Worm (Caenorhabditis elegans) whole organism, L4 larva: Measurements from ENCODE around the gene K10B3.5.

ENCODE experiments used
- D1046.2 ChIP-seq: fragments of 200-800 bp; sonication (Bioruptor generic); IDR thresholded peaks from 2 replicates; pipeline ENCODE4 v1.3.6; 2022; ENCODE audit warnings: missing genetic modification characterization, missing compliant biosample characterization
- F37D6.2 ChIP-seq: sonication (generic microtip); optimal IDR thresholded peaks from 2 replicates; lab custom pipeline; 2016; ENCODE audit warnings: mild to moderate bottlenecking, missing genetic modification characterization, missing compliant biosample characterization
- T26A8.4 ChIP-seq: fragments of 200-800 bp; sonication (Bioruptor generic); IDR thresholded peaks from 2 replicates; pipeline ENCODE4 v1.3.6; 2022; ENCODE audit warnings: missing genetic modification characterization, missing compliant biosample characterization
- Y75B8A.6 ChIP-seq: fragments of 200-800 bp; sonication (Bioruptor generic); IDR thresholded peaks from 2 replicates; pipeline ENCODE4 v1.3.6; 2022; ENCODE audit warnings: missing genetic modification reagents, missing genetic modification characterization, missing compliant biosample characterization
- aly-2 ChIP-seq: sonication (generic microtip); optimal IDR thresholded peaks from 2 replicates; lab custom pipeline; 2018; ENCODE audit warnings: missing biosample characterization, missing genetic modification characterization
- ama-1 ChIP-seq: fragments of 150-350 bp; optimal IDR thresholded peaks from 2 replicates; lab custom pipeline; 2014; ENCODE audit warnings: inconsistent platforms, mixed read lengths
- ceh-20 ChIP-seq: fragments of 200-800 bp; sonication (Bioruptor generic); IDR thresholded peaks from 2 replicates; pipeline ENCODE4 v1.3.6; 2022; ENCODE audit warnings: missing genetic modification reagents, missing genetic modification characterization, missing compliant biosample characterization
- ceh-32 ChIP-seq: sonication (generic microtip); optimal IDR thresholded peaks from 2 replicates; lab custom pipeline; 2016; ENCODE audit warnings: mild to moderate bottlenecking, missing genetic modification characterization, missing compliant biosample characterization; ENCODE audit not compliant: poor library complexity
- ceh-62 ChIP-seq: sonication (generic microtip); optimal IDR thresholded peaks from 2 replicates; lab custom pipeline; 2017; ENCODE audit warnings: missing biosample characterization, missing genetic modification characterization
- ctbp-1 ChIP-seq: fragments of 200-800 bp; sonication (Bioruptor generic); IDR thresholded peaks from 2 replicates; pipeline ENCODE4 v1.3.6; 2022; ENCODE audit warnings: missing genetic modification reagents, missing genetic modification characterization, missing compliant biosample characterization
- daf-12 ChIP-seq: fragments of 150-350 bp; optimal IDR thresholded peaks from 2 replicates; lab custom pipeline; 2014; ENCODE audit warnings: missing biosample characterization, missing genetic modification reagents, missing genetic modification characterization
- daf-16 ChIP-seq, 3 experiments: sonication (generic microtip); optimal IDR thresholded peaks; 2 replicates each; lab custom pipeline; 2016 to 2017; ENCODE audit warnings: missing genetic modification characterization in 3 of 3, missing genetic modification reagents in 3 of 3, mild to moderate bottlenecking in 2 of 3, missing compliant biosample characterization in 2 of 3, missing biosample characterization in 1 of 3, moderate library complexity in 1 of 3
- daf-8 ChIP-seq: fragments of 200-800 bp; sonication (Bioruptor generic); IDR thresholded peaks from 2 replicates; pipeline ENCODE4 v1.3.6; 2022; ENCODE audit warnings: missing genetic modification characterization, missing compliant biosample characterization
- dmd-6 ChIP-seq: fragments of 200-800 bp; sonication (Bioruptor generic); IDR thresholded peaks from 2 replicates; pipeline ENCODE4 v1.3.6; 2022; ENCODE audit warnings: missing genetic modification reagents, missing genetic modification characterization, missing compliant biosample characterization
- dmd-8 ChIP-seq: fragments of 200-800 bp; sonication (Bioruptor generic); IDR thresholded peaks from 2 replicates; pipeline ENCODE4 v1.3.6; 2022; ENCODE audit warnings: missing genetic modification characterization, missing compliant biosample characterization
- dve-1 ChIP-seq: sonication (generic microtip); optimal IDR thresholded peaks from 2 replicates; lab custom pipeline; 2017; ENCODE audit warnings: antibody characterized with exemption, mild to moderate bottlenecking, missing genetic modification characterization, missing compliant biosample characterization; ENCODE audit not compliant: insufficient read depth
- fos-1 ChIP-seq: fragments of 150-350 bp; optimal IDR thresholded peaks from 2 replicates; lab custom pipeline; 2014; ENCODE audit warnings: missing biosample characterization, missing genetic modification characterization
- gei-8 ChIP-seq: fragments of 200-800 bp; sonication (Bioruptor generic); optimal IDR thresholded peaks from 2 replicates; lab custom pipeline; 2018; ENCODE audit warnings: mild to moderate bottlenecking, missing genetic modification characterization, missing compliant biosample characterization
- hif-1 ChIP-seq, 2 experiments: sonication (generic microtip); optimal IDR thresholded peaks; 2 replicates each; lab custom pipeline; 2016 to 2017; ENCODE audit warnings: missing compliant biosample characterization in 2 of 2, missing genetic modification characterization in 2 of 2, missing genetic modification reagents in 2 of 2, missing genotype in 2 of 2, mild to moderate bottlenecking in 1 of 2
- hlh-11 ChIP-seq: fragments of 200-800 bp; sonication (Bioruptor generic); optimal IDR thresholded peaks from 2 replicates; lab custom pipeline; 2018; ENCODE audit warnings: mild to moderate bottlenecking, missing genetic modification characterization, missing compliant biosample characterization
- hlh-30 ChIP-seq: sonication (generic microtip); optimal IDR thresholded peaks from 2 replicates; lab custom pipeline; 2017; ENCODE audit warnings: antibody characterized with exemption, mild to moderate bottlenecking, missing genetic modification characterization, missing compliant biosample characterization; ENCODE audit not compliant: insufficient read depth
- hmg-1.1 ChIP-seq: fragments of 200-800 bp; sonication (Bioruptor generic); IDR thresholded peaks from 2 replicates; pipeline ENCODE4 v1.3.6; 2022; ENCODE audit warnings: missing genetic modification reagents, missing genetic modification characterization, missing compliant biosample characterization
- jun-1 ChIP-seq: fragments of 150-350 bp; optimal IDR thresholded peaks from 2 replicates; lab custom pipeline; 2014; ENCODE audit warnings: missing biosample characterization, missing genetic modification reagents, missing genetic modification characterization
- lim-7 ChIP-seq: fragments of 200-800 bp; sonication (Bioruptor generic); IDR thresholded peaks from 2 replicates; pipeline ENCODE4 v1.3.6; 2022; ENCODE audit warnings: missing genetic modification characterization, missing compliant biosample characterization
- lin-29 ChIP-seq: fragments of 200-800 bp; sonication (Bioruptor generic); IDR thresholded peaks from 2 replicates; pipeline ENCODE4 v1.3.6; 2022; ENCODE audit warnings: missing genetic modification reagents, missing genetic modification characterization, missing compliant biosample characterization
- lin-38 ChIP-seq: fragments of 200-800 bp; sonication (Bioruptor generic); IDR thresholded peaks from 2 replicates; pipeline ENCODE4 v1.3.6; 2022; ENCODE audit warnings: missing genetic modification reagents, missing genetic modification characterization, missing compliant biosample characterization
- lsy-2 ChIP-seq, 2 experiments: fragments of 150-350 bp in 1 of 2; sonication (generic microtip) in 1 of 2; optimal IDR thresholded peaks; 2 replicates each; lab custom pipeline; 2014 to 2017; ENCODE audit warnings: missing biosample characterization in 2 of 2, missing genetic modification characterization in 2 of 2
- mdl-1 ChIP-seq, 2 experiments: fragments of 150-350 bp in 1 of 2; sonication (generic microtip) in 1 of 2; optimal IDR thresholded peaks; 2 replicates each; lab custom pipeline; 2014 to 2017; ENCODE audit warnings: missing biosample characterization in 2 of 2, missing genetic modification characterization in 2 of 2
- mep-1 ChIP-seq: fragments of 150-350 bp; sonication (generic microtip); optimal IDR thresholded peaks from 3 replicates; lab custom pipeline; 2014; ENCODE audit warnings: missing biosample characterization, missing genetic modification characterization
- mxl-2 ChIP-seq: fragments of 200-800 bp; sonication (Bioruptor generic); conservative IDR thresholded peaks from 2 replicates; pipeline ENCODE4 v1.3.6; 2022; ENCODE audit warnings: missing genetic modification reagents, missing genetic modification characterization, missing compliant biosample characterization
- nhr-10 ChIP-seq: fragments of 150-350 bp; optimal IDR thresholded peaks from 2 replicates; lab custom pipeline; 2014; ENCODE audit warnings: missing biosample characterization, missing genetic modification characterization
- nhr-11 ChIP-seq: fragments of 150-350 bp; optimal IDR thresholded peaks from 2 replicates; lab custom pipeline; 2014; ENCODE audit warnings: missing biosample characterization, missing genetic modification characterization
- nhr-111 ChIP-seq: fragments of 200-800 bp; sonication (Bioruptor generic); optimal IDR thresholded peaks from 2 replicates; lab custom pipeline; 2018; ENCODE audit warnings: mild to moderate bottlenecking, missing genetic modification characterization, missing compliant biosample characterization
- nhr-25 ChIP-seq: sonication (generic microtip); optimal IDR thresholded peaks from 2 replicates; lab custom pipeline; 2017; ENCODE audit warnings: missing genetic modification characterization, mild to moderate bottlenecking, missing compliant biosample characterization, antibody characterized with exemption, moderate library complexity, borderline replicate concordance; ENCODE audit not compliant: insufficient read depth
- nhr-28 ChIP-seq: fragments of 150-350 bp; optimal IDR thresholded peaks from 2 replicates; lab custom pipeline; 2014; ENCODE audit warnings: missing biosample characterization, missing genetic modification characterization
- nhr-41 ChIP-seq: fragments of 200-800 bp; sonication (Bioruptor generic); IDR thresholded peaks from 2 replicates; pipeline ENCODE4 v1.3.6; 2022; ENCODE audit warnings: missing genetic modification reagents, missing genetic modification characterization, missing compliant biosample characterization
- nhr-6 ChIP-seq: fragments of 150-350 bp; optimal IDR thresholded peaks from 2 replicates; lab custom pipeline; 2014; ENCODE audit warnings: missing biosample characterization, missing genetic modification characterization
- nhr-77 ChIP-seq: fragments of 150-350 bp; optimal IDR thresholded peaks from 2 replicates; lab custom pipeline; 2014; ENCODE audit warnings: missing biosample characterization, missing genetic modification characterization
- pha-4 ChIP-seq, 2 experiments: fragments of 150-350 bp in 1 of 2; fragments of 200-800 bp in 1 of 2; sonication (Bioruptor generic) in 1 of 2; IDR thresholded peaks in 1 of 2; optimal IDR thresholded peaks in 1 of 2; 2 replicates each; pipeline versions ENCODE4 v1.3.6 to Lab custom; 2014 to 2022; ENCODE audit warnings: missing genetic modification characterization in 2 of 2, missing genetic modification reagents in 2 of 2, missing biosample characterization in 1 of 2, missing compliant biosample characterization in 1 of 2
- rbr-2 ChIP-seq: sonication (generic microtip); optimal IDR thresholded peaks from 2 replicates; lab custom pipeline; 2016; ENCODE audit warnings: missing genotype, missing genetic modification characterization, missing compliant biosample characterization
- snpc-1.2 ChIP-seq: fragments of 200-800 bp; sonication (Bioruptor generic); IDR thresholded peaks from 2 replicates; pipeline ENCODE4 v1.3.6; 2022; ENCODE audit warnings: missing genetic modification reagents, missing genetic modification characterization, missing compliant biosample characterization
- spr-1 ChIP-seq: sonication (generic microtip); optimal IDR thresholded peaks from 2 replicates; lab custom pipeline; 2016; ENCODE audit warnings: mild to moderate bottlenecking, missing genetic modification characterization, missing compliant biosample characterization
- tag-97 ChIP-seq: fragments of 200-800 bp; sonication (Bioruptor generic); IDR thresholded peaks from 2 replicates; pipeline ENCODE4 v1.3.6; 2022; ENCODE audit warnings: missing genetic modification characterization, missing compliant biosample characterization
- tra-1 ChIP-seq: fragments of 200-800 bp; sonication (Bioruptor generic); IDR thresholded peaks from 2 replicates; pipeline ENCODE4 v1.3.6; 2022; ENCODE audit warnings: missing genetic modification reagents, missing genetic modification characterization, missing compliant biosample characterization
- unc-62 ChIP-seq, 3 experiments: fragments of 150-350 bp in 1 of 3; sonication (generic microtip); optimal IDR thresholded peaks in 2 of 3; peaks in 1 of 3; 1 replicate in 1 of 3; 2 replicates in 2 of 3; lab custom pipeline; 2014 to 2017; ENCODE audit warnings: missing biosample characterization in 3 of 3, missing genetic modification characterization in 3 of 3, missing genetic modification reagents in 3 of 3, missing genotype in 1 of 3
- vab-7 ChIP-seq: fragments of 200-800 bp; sonication (Bioruptor generic); IDR thresholded peaks from 2 replicates; pipeline ENCODE4 v1.3.6; 2022; ENCODE audit warnings: missing genetic modification reagents, missing genetic modification characterization, missing compliant biosample characterization
- zag-1 ChIP-seq: fragments of 150-350 bp; optimal IDR thresholded peaks from 2 replicates; lab custom pipeline; 2014; ENCODE audit warnings: missing biosample characterization, missing genetic modification characterization
- zfp-3 ChIP-seq: fragments of 200-800 bp; sonication (Bioruptor generic); conservative IDR thresholded peaks from 2 replicates; pipeline ENCODE4 v1.3.6; 2022; ENCODE audit warnings: missing genetic modification reagents, missing genetic modification characterization, missing compliant biosample characterization

K10B3.5 gene

ce11 chrX:3102165-3102564, 4.1 kb downstream of the K10B3.5 start, which contains the start of gene ztf-13 (continued):
- TF ChIP-seq rbr-2 (tag; lab: Kevin White, UChicago) (no peak), hlh-30 (tag; lab: Kevin White, UChicago) (peak; percentile 89), nhr-25 (tag; lab: Kevin White, UChicago) (no peak), dmd-6 (peak; percentile 50), nhr-6 (tag; lab: Kevin White, UChicago) (peak; percentile 75), aly-2 (tag; lab: Kevin White, UChicago) (no peak), zag-1 (no peak), lsy-2 (tag; optimal IDR thresholded peaks at IDR 0.05; lab: Kevin White, UChicago) (peak in 1 of 2 experiments; percentile 12), nhr-111 (GFP tag; lab: Kevin White, UChicago) (no peak), ceh-32 (no peak), vab-7 (no peak), daf-16 (GFP tag; optimal IDR thresholded peaks at IDR 0.05; lab: Kevin White, UChicago) (no peak), daf-16 (tag; optimal IDR thresholded peaks at IDR 0.05; lab: Kevin White, UChicago) (peak; percentile 99), lin-38 (0 out of 2 replicates have a peak, but pooled peaks have one; percentile 12), lin-29 (GFP tag; lab: Robert Waterston, UW) (no peak), pha-4 (GFP tag; IDR thresholded peaks at IDR 0.05; lab: Robert Waterston, UW) (no peak), pha-4 (tag; optimal IDR thresholded peaks at IDR 0.05; lab: Kevin White, UChicago) (no peak), jun-1 (tag; lab: Kevin White, UChicago) (no peak), daf-12 (tag; lab: Kevin White, UChicago) (no peak), nhr-10 (no peak), dmd-8 (no peak), gei-8 (no peak), hmg-1.1 (GFP tag; lab: Robert Waterston, UW) (no peak), mxl-2 (GFP tag; lab: Robert Waterston, UW) (no peak)
- TF ChIP-seq, all 104 proteins: peak for 19

DNA sequence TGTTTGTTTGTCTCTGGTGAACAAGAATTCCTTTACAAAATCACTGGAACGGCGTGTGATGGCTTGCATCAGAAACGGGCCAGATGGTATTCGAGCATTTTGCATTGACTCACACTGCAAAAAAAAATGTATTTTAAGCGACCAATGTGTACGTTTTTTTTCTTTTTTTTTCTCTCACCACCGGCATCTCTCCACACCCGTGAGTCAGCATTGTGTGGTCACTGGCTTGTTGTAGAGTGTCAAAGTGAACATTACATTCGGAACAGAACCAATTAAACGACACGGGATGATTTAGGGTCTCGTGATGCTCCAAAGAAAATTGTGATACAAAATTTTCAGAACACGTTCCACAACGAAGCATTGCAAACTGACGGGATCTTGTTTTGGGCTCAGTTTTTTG, 4.7 kb downstream of the K10B3.5 start:
- TF ChIP-seq lsy-2 (tag; optimal IDR thresholded peaks at IDR 0.05; lab: Kevin White, UChicago) (peak in 1 of 2 experiments; percentile 20), nhr-11 (tag; lab: Kevin White, UChicago) (no peak), nhr-77 (no peak), lim-7 (GFP tag; lab: Robert Waterston, UW) (no peak), nhr-41 (GFP tag; lab: Robert Waterston, UW) (no peak), dve-1 (tag; lab: Kevin White, UChicago) (peak; percentile 28), mdl-1 (tag; optimal IDR thresholded peaks at IDR 0.05; lab: Kevin White, UChicago) (no peak), daf-8 (GFP tag; lab: Robert Waterston, UW) (no peak), hlh-30 (tag; lab: Kevin White, UChicago) (peak; percentile 72), T26A8.4 (GFP tag; lab: Robert Waterston, UW) (0 out of 2 replicates have a peak, but pooled peaks have one; percentile 17), ctbp-1 (GFP tag; lab: Robert Waterston, UW) (no peak), tag-97 (GFP tag; lab: Robert Waterston, UW) (no peak), D1046.2 (GFP tag; lab: Robert Waterston, UW) (no peak), pha-4 (GFP tag; IDR thresholded peaks at IDR 0.05; lab: Robert Waterston, UW) (no peak), pha-4 (tag; optimal IDR thresholded peaks at IDR 0.05; lab: Kevin White, UChicago) (peak; percentile 83), gei-8 (no peak), spr-1 (tag; lab: Kevin White, UChicago) (no peak), ama-1 (lab: Kevin White, UChicago) (no peak), mep-1 (tag; lab: Kevin White, UChicago) (peak; percentile 3), nhr-6 (tag; lab: Kevin White, UChicago) (peak; percentile 67), hlh-11 (tag; lab: Kevin White, UChicago) (peak; percentile 37), fos-1 (tag; lab: Kevin White, UChicago) (no peak), hif-1 (tag; optimal IDR thresholded peaks at IDR 0.05; lab: Kevin White, UChicago) (no peak), snpc-1.2 (GFP tag; lab: Robert Waterston, UW) (no peak), zfp-3 (GFP tag; lab: Robert Waterston, UW) (no peak), ceh-62 (tag; lab: Kevin White, UChicago) (no peak), Y75B8A.6 (GFP tag; lab: Robert Waterston, UW) (no peak), F37D6.2 (tag; lab: Kevin White, UChicago) (no peak), unc-62 (GFP tag; optimal IDR thresholded peaks at IDR 0.05 in 1 of 2; lab: Kevin White, UChicago) (peak in 1 of 2 experiments; percentile 18), unc-62 (tag; optimal IDR thresholded peaks at IDR 0.05; lab: Kevin White, UChicago) (no peak), nhr-28 (tag; lab: Kevin White, UChicago) (peak; percentile 7), ceh-20 (GFP tag; lab: Robert Waterston, UW) (no peak), tra-1 (GFP tag; lab: Robert Waterston, UW) (0 out of 2 replicates have a peak, but pooled peaks have one; percentile 23)
